Worm (Caenorhabditis elegans) whole organism, L4 larva: Measurements from ENCODE around the gene R05G6.5.

ENCODE experiments used
- duxl-1 ChIP-seq: sonication (generic microtip); optimal IDR thresholded peaks from 2 replicates; lab custom pipeline; 2016; ENCODE audit warnings: mild to moderate bottlenecking, missing genetic modification characterization, moderate library complexity, missing compliant biosample characterization; ENCODE audit not compliant: poor library complexity
- hmg-1.1 ChIP-seq: fragments of 200-800 bp; sonication (Bioruptor generic); IDR thresholded peaks from 2 replicates; pipeline ENCODE4 v1.3.6; 2022; ENCODE audit warnings: missing genetic modification reagents, missing genetic modification characterization, missing compliant biosample characterization
- jun-1 ChIP-seq: fragments of 150-350 bp; optimal IDR thresholded peaks from 2 replicates; lab custom pipeline; 2014; ENCODE audit warnings: missing biosample characterization, missing genetic modification reagents, missing genetic modification characterization
- lin-15B ChIP-seq: fragments of 150-350 bp; sonication (generic microtip); optimal IDR thresholded peaks from 3 replicates; lab custom pipeline; 2014; ENCODE audit warnings: missing biosample characterization, missing genetic modification characterization
- nhr-11 ChIP-seq: fragments of 150-350 bp; optimal IDR thresholded peaks from 2 replicates; lab custom pipeline; 2014; ENCODE audit warnings: missing biosample characterization, missing genetic modification characterization
- set-16 ChIP-seq: fragments of 200-800 bp; sonication (Bioruptor generic); IDR thresholded peaks from 2 replicates; pipeline ENCODE4 v1.3.6; 2022; ENCODE audit warnings: missing genetic modification reagents, missing genetic modification characterization, missing compliant biosample characterization
- zfp-3 ChIP-seq: fragments of 200-800 bp; sonication (Bioruptor generic); conservative IDR thresholded peaks from 2 replicates; pipeline ENCODE4 v1.3.6; 2022; ENCODE audit warnings: missing genetic modification reagents, missing genetic modification characterization, missing compliant biosample characterization

- TF ChIP-seq nhr-11 (tag; lab: Kevin White, UChicago) (no peak), hmg-1.1 (no peak), duxl-1 (tag; lab: Kevin White, UChicago) (no peak), set-16 (no peak), jun-1 (tag; lab: Kevin White, UChicago) (no peak), lin-15B (tag; lab: Kevin White, UChicago) (no peak), zfp-3 (GFP tag; lab: Robert Waterston, UW) (0 out of 2 replicates have a peak, but pooled peaks have one; percentile 24)
These were observed 43.1 kb downstream of the R05G6.5 start for ce11 chrIV:7551254-7551653.
